Worm (Caenorhabditis elegans) whole organism, L1 larva: ENCODE results near the gene F44E2.6.

Experiments used
- ceh-63 ChIP-seq: fragments of 200-800 bp; sonication (Bioruptor generic); optimal IDR thresholded peaks from 2 replicates; lab custom pipeline; 2018; ENCODE audit warnings: mild to moderate bottlenecking, missing genetic modification characterization, missing compliant biosample characterization
- dpl-1 ChIP-seq, 3 experiments: fragments of 150-350 bp in 2 of 3; sonication (generic microtip) in 1 of 3; optimal IDR thresholded peaks; 2 replicates each; lab custom pipeline; 2014 to 2017; ENCODE audit warnings: missing biosample characterization in 3 of 3, missing genetic modification characterization in 3 of 3, missing genetic modification reagents in 3 of 3
- egl-27 ChIP-seq, 2 experiments: fragments of 150-350 bp in 1 of 2; sonication (generic microtip); optimal IDR thresholded peaks; 3 replicates each; lab custom pipeline; 2017 to 2018; ENCODE audit warnings: missing biosample characterization in 2 of 2, missing genetic modification characterization in 2 of 2, missing genetic modification reagents in 2 of 2
- fkh-4 ChIP-seq: sonication (generic microtip); optimal IDR thresholded peaks from 2 replicates; lab custom pipeline; 2016; ENCODE audit warnings: missing compliant biosample characterization, missing genetic modification characterization, borderline replicate concordance
- lir-3 ChIP-seq: sonication (generic microtip); optimal IDR thresholded peaks from 2 replicates; lab custom pipeline; 2016; ENCODE audit warnings: mild to moderate bottlenecking, missing genetic modification characterization, moderate library complexity, missing compliant biosample characterization; ENCODE audit not compliant: poor library complexity
- nhr-20 ChIP-seq: sonication (generic microtip); optimal IDR thresholded peaks from 2 replicates; lab custom pipeline; 2016; ENCODE audit warnings: mild to moderate bottlenecking, missing genetic modification characterization, missing compliant biosample characterization
- nhr-76 ChIP-seq: sonication (generic microtip); optimal IDR thresholded peaks from 2 replicates; lab custom pipeline; 2017; ENCODE audit warnings: missing biosample characterization, missing genetic modification characterization

DNA sequence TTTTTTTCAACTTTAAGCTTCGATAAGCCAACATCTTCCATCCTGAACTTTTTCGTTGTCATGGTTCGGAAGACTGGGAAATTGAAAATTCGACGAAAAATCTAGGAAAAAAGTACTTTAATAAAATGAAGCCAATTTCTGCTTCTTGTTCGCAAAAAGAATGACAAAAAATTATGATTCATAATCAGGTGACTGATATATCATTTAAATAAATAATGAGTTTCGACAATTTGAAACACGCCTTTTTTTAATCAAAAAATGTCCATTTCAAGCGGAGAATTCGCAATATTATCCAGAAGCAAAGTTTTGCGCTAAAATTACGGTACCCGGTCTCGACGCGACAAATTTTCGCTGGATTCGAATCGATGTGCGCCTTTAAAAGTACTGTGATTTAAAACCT is at the start of gene F44E2.6:
- TF ChIP-seq ceh-63 (GFP tag; lab: Kevin White, UChicago) (no peak), nhr-20 (tag; lab: Kevin White, UChicago) (no peak), egl-27 (tag; optimal IDR thresholded peaks at IDR 0.05; lab: Kevin White, UChicago) (no peak), fkh-4 (no peak), nhr-76 (no peak), lir-3 (tag; lab: Kevin White, UChicago) (no peak), dpl-1 (GFP tag; optimal IDR thresholded peaks at IDR 0.05; lab: Kevin White, UChicago) (no peak)
